Fruit fly (Drosophila melanogaster) whole organism, embryonic: ENCODE results near the gene Bet1.
A peak's percentile ranks its signal among the peaks of the same experiment; 100 is the strongest.

ENCODE experiments used
- Antp ChIP-seq: fragments of 200-800 bp; sonication (Bioruptor generic); optimal IDR thresholded peaks from 3 replicates; lab custom pipeline; 2016; ENCODE audit warnings: missing biosample characterization, missing genetic modification characterization
- Atf6 ChIP-seq: fragments of 200-800 bp; sonication (Bioruptor generic); IDR thresholded peaks from 2 replicates; pipeline ENCODE4 v1.3.6; 2022; ENCODE audit warnings: missing biosample characterization, missing genetic modification characterization
- BtbVII ChIP-seq: fragments of 200-800 bp; sonication (Bioruptor generic); optimal IDR thresholded peaks from 3 replicates; lab custom pipeline; 2017; ENCODE audit warnings: missing biosample characterization, mild to moderate bottlenecking, missing genetic modification characterization
- CG10366 ChIP-seq: fragments of 200-800 bp; sonication (Bioruptor generic); IDR thresholded peaks from 2 replicates; pipeline ENCODE4 v1.3.6; 2022; ENCODE audit warnings: missing biosample characterization, missing genetic modification characterization
- CG10462 ChIP-seq: fragments of 200-800 bp; sonication (Bioruptor generic); optimal IDR thresholded peaks from 2 replicates; lab custom pipeline; 2016; ENCODE audit warnings: missing biosample characterization, missing genetic modification characterization
- CG12236 ChIP-seq: fragments of 200-800 bp; sonication (Bioruptor generic); optimal IDR thresholded peaks from 2 replicates; lab custom pipeline; 2016; ENCODE audit warnings: missing biosample characterization, missing genetic modification characterization
- CG13296 ChIP-seq: fragments of 200-800 bp; sonication (Bioruptor generic); optimal IDR thresholded peaks from 3 replicates; lab custom pipeline; 2018; ENCODE audit warnings: missing biosample characterization, mild to moderate bottlenecking, missing genetic modification characterization
- CG13624 ChIP-seq: fragments of 200-800 bp; sonication (Bioruptor generic); optimal IDR thresholded peaks from 2 replicates; lab custom pipeline; 2016; ENCODE audit warnings: missing biosample characterization, missing genetic modification characterization
- CG14710 ChIP-seq: fragments of 200-800 bp; sonication (Bioruptor generic); optimal IDR thresholded peaks from 3 replicates; lab custom pipeline; 2019; ENCODE audit warnings: missing biosample characterization, mild to moderate bottlenecking, missing genetic modification characterization, moderate library complexity
- CG1529 ChIP-seq: fragments of 200-800 bp; sonication (Bioruptor generic); optimal IDR thresholded peaks from 3 replicates; lab custom pipeline; 2018; ENCODE audit warnings: missing biosample characterization, missing genetic modification characterization
- CG1602 ChIP-seq: fragments of 200-800 bp; sonication (Bioruptor generic); optimal IDR thresholded peaks from 3 replicates; lab custom pipeline; 2016; ENCODE audit warnings: missing biosample characterization, missing genetic modification characterization
- CG1792 ChIP-seq: fragments of 200-800 bp; sonication (Bioruptor generic); optimal IDR thresholded peaks from 2 replicates; lab custom pipeline; 2016; ENCODE audit warnings: missing biosample characterization, missing genetic modification characterization
- CG18599 ChIP-seq: fragments of 200-800 bp; sonication (Bioruptor generic); optimal IDR thresholded peaks from 3 replicates; lab custom pipeline; 2017; ENCODE audit warnings: missing biosample characterization, missing genetic modification characterization, mild to moderate bottlenecking, moderate library complexity, missing genetic modification reagents
- CG18764 ChIP-seq: fragments of 200-800 bp; sonication (Bioruptor generic); optimal IDR thresholded peaks from 3 replicates; lab custom pipeline; 2016; ENCODE audit warnings: missing biosample characterization, missing genetic modification characterization
- CG2116 ChIP-seq: fragments of 200-800 bp; sonication (Bioruptor generic); optimal IDR thresholded peaks from 3 replicates; lab custom pipeline; 2018; ENCODE audit warnings: missing biosample characterization, mild to moderate bottlenecking, missing genetic modification characterization
- CG2712 ChIP-seq: fragments of 200-800 bp; optimal IDR thresholded peaks from 3 replicates; lab custom pipeline; 2019; ENCODE audit warnings: missing biosample characterization, mild to moderate bottlenecking, missing genetic modification characterization, moderate library complexity
- CG30403 ChIP-seq: fragments of 200-800 bp; sonication (Bioruptor generic); optimal IDR thresholded peaks from 3 replicates; lab custom pipeline; 2016; ENCODE audit warnings: missing biosample characterization, missing genetic modification characterization
- CG31388 ChIP-seq: fragments of 200-800 bp; sonication (Bioruptor generic); optimal IDR thresholded peaks from 2 replicates; lab custom pipeline; 2016; ENCODE audit warnings: missing biosample characterization, missing genetic modification characterization
- CG3163 ChIP-seq: fragments of 200-800 bp; sonication (Bioruptor generic); optimal IDR thresholded peaks from 3 replicates; lab custom pipeline; 2016; ENCODE audit warnings: missing biosample characterization, missing genetic modification characterization
- CG32532 ChIP-seq: fragments of 200-800 bp; sonication (Bioruptor generic); IDR thresholded peaks from 2 replicates; pipeline ENCODE4 v1.3.6; 2022; ENCODE audit warnings: missing biosample characterization, missing genetic modification characterization
- CG33213 ChIP-seq: fragments of 200-800 bp; sonication (Bioruptor generic); optimal IDR thresholded peaks from 3 replicates; lab custom pipeline; 2016; ENCODE audit warnings: missing biosample characterization, missing genetic modification characterization
- CG43689 ChIP-seq: fragments of 200-800 bp; sonication (Bioruptor generic); IDR thresholded peaks from 2 replicates; pipeline ENCODE4 v1.3.6; 2022; ENCODE audit warnings: missing biosample characterization, missing genetic modification characterization
- CG9727 ChIP-seq: fragments of 200-800 bp; sonication (Bioruptor generic); optimal IDR thresholded peaks from 3 replicates; lab custom pipeline; 2017; ENCODE audit warnings: missing biosample characterization, mild to moderate bottlenecking, missing genetic modification characterization
- CG9876 ChIP-seq: fragments of 200-800 bp; sonication (Bioruptor generic); optimal IDR thresholded peaks from 2 replicates; lab custom pipeline; 2016; ENCODE audit warnings: missing biosample characterization, missing genetic modification characterization
- CkIIα-i1 ChIP-seq: fragments of 200-800 bp; sonication (Bioruptor generic); IDR thresholded peaks from 2 replicates; pipeline ENCODE4 v1.3.6; 2022; ENCODE audit warnings: missing biosample characterization, missing genetic modification characterization
- Dbx ChIP-seq: fragments of 200-800 bp; sonication (Bioruptor generic); IDR thresholded peaks from 3 replicates; pipeline ENCODE4 v1.3.6; 2022; ENCODE audit warnings: missing biosample characterization, missing genetic modification characterization
- Hey ChIP-seq: fragments of 200-800 bp; sonication (Bioruptor generic); optimal IDR thresholded peaks from 3 replicates; lab custom pipeline; 2018; ENCODE audit warnings: missing biosample characterization, mild to moderate bottlenecking, missing genetic modification characterization
- Jarid2 ChIP-seq: fragments of 200-800 bp; sonication (Bioruptor generic); optimal IDR thresholded peaks from 3 replicates; lab custom pipeline; 2017; ENCODE audit warnings: mild to moderate bottlenecking, missing biosample characterization, missing genetic modification reagents, missing genetic modification characterization
- MESR4 ChIP-seq: fragments of 200-800 bp; sonication (Bioruptor generic); optimal IDR thresholded peaks from 2 replicates; lab custom pipeline; 2018; ENCODE audit warnings: missing biosample characterization, mild to moderate bottlenecking, missing genetic modification characterization, moderate library complexity
- Mrtf ChIP-seq: fragments of 200-800 bp; sonication (Bioruptor generic); IDR thresholded peaks from 3 replicates; pipeline ENCODE4 v1.3.6; 2022; ENCODE audit warnings: missing biosample characterization, missing genetic modification characterization
- Myb ChIP-seq: fragments of 200-800 bp; sonication (Bioruptor generic); optimal IDR thresholded peaks from 2 replicates; lab custom pipeline; 2016; ENCODE audit warnings: missing biosample characterization, missing genetic modification characterization
- Neu2 ChIP-seq: fragments of 200-800 bp; sonication (Bioruptor generic); optimal IDR thresholded peaks from 3 replicates; lab custom pipeline; 2016; ENCODE audit warnings: missing biosample characterization, missing genetic modification characterization, borderline replicate concordance
- Rx ChIP-seq: fragments of 200-800 bp; sonication (Bioruptor generic); IDR thresholded peaks from 2 replicates; pipeline ENCODE4 v1.3.6; 2022; ENCODE audit warnings: missing biosample characterization, missing genetic modification characterization
- Scr ChIP-seq: fragments of 200-800 bp; sonication (Bioruptor generic); IDR thresholded peaks from 2 replicates; pipeline ENCODE4 v1.3.6; 2022; ENCODE audit warnings: missing biosample characterization, missing genetic modification characterization; ENCODE audit not compliant: partially characterized antibody
- Stat92E ChIP-seq, 3 experiments: fragments of >200 bp in 2 of 3; fragments of 200-800 bp in 1 of 3; sonication (Bioruptor generic) in 1 of 3; optimal IDR thresholded peaks; 2 replicates each; lab custom pipeline; 2017 to 2019; ENCODE audit warnings: missing biosample characterization in 3 of 3, missing genetic modification characterization in 3 of 3, mild to moderate bottlenecking in 1 of 3, moderate library complexity in 1 of 3
- Usf ChIP-seq: fragments of 200-800 bp; sonication (Bioruptor generic); optimal IDR thresholded peaks from 2 replicates; lab custom pipeline; 2017; ENCODE audit warnings: missing genotype, missing biosample characterization, missing genetic modification characterization
- ap ChIP-seq: fragments of 200-800 bp; sonication (Bioruptor generic); IDR thresholded peaks from 2 replicates; pipeline ENCODE4 v1.3.6; 2022; ENCODE audit warnings: missing biosample characterization, missing genetic modification characterization
- ara ChIP-seq: fragments of 200-800 bp; sonication (Bioruptor generic); IDR thresholded peaks from 2 replicates; pipeline ENCODE4 v1.3.6; 2022; ENCODE audit warnings: missing biosample characterization, missing genetic modification characterization
- cg ChIP-seq: fragments of 200-800 bp; sonication (Bioruptor generic); optimal IDR thresholded peaks from 3 replicates; lab custom pipeline; 2019; ENCODE audit warnings: missing biosample characterization, mild to moderate bottlenecking, missing genetic modification characterization, moderate library complexity
- dmrt11E ChIP-seq: fragments of 200-800 bp; sonication (Bioruptor generic); optimal IDR thresholded peaks from 3 replicates; lab custom pipeline; 2018; ENCODE audit warnings: missing biosample characterization, mild to moderate bottlenecking, missing genetic modification characterization, moderate library complexity
- emc ChIP-seq: fragments of 200-800 bp; sonication (Bioruptor generic); optimal IDR thresholded peaks from 2 replicates; lab custom pipeline; 2016; ENCODE audit warnings: missing biosample characterization, missing genetic modification characterization
- ems ChIP-seq: fragments of 200-800 bp; sonication (Bioruptor generic); optimal IDR thresholded peaks from 3 replicates; lab custom pipeline; 2016; ENCODE audit warnings: missing biosample characterization, missing genetic modification characterization
- esg ChIP-seq: fragments of 200-800 bp; sonication (Bioruptor generic); conservative IDR thresholded peaks from 2 replicates; pipeline ENCODE4 v1.3.6; 2022; ENCODE audit warnings: missing biosample characterization, missing genetic modification characterization
- fd102C ChIP-seq: fragments of 200-800 bp; sonication (Bioruptor generic); optimal IDR thresholded peaks from 2 replicates; lab custom pipeline; 2018; ENCODE audit warnings: missing biosample characterization, mild to moderate bottlenecking, missing genetic modification characterization, moderate library complexity
- gem ChIP-seq: fragments of 200-800 bp; sonication (Bioruptor generic); optimal IDR thresholded peaks from 2 replicates; lab custom pipeline; 2019; ENCODE audit warnings: missing biosample characterization, mild to moderate bottlenecking, missing genetic modification characterization, moderate library complexity
- grau ChIP-seq: fragments of 200-800 bp; optimal IDR thresholded peaks from 3 replicates; lab custom pipeline; 2019; ENCODE audit warnings: missing biosample characterization, mild to moderate bottlenecking, missing genetic modification characterization, moderate library complexity
- nerfin-1 ChIP-seq: fragments of 200-800 bp; sonication (Bioruptor generic); optimal IDR thresholded peaks from 3 replicates; lab custom pipeline; 2019; ENCODE audit warnings: missing biosample characterization, mild to moderate bottlenecking, missing genetic modification characterization, moderate library complexity
- salm ChIP-seq: fragments of 200-800 bp; sonication (Bioruptor generic); optimal IDR thresholded peaks from 2 replicates; lab custom pipeline; 2018; ENCODE audit warnings: missing biosample characterization, mild to moderate bottlenecking, missing genetic modification characterization
- ssp ChIP-seq: fragments of 200-800 bp; sonication (Bioruptor generic); IDR thresholded peaks from 2 replicates; pipeline ENCODE4 v1.3.6; 2022; ENCODE audit warnings: missing biosample characterization, missing genetic modification characterization

The Bet1 gene

dm6 chr3L:19254715-19255428 is 6.3 kb upstream of the Bet1 start, which contains the start of the genes mRpL21 and rept (continued):
- peak; percentile 72 for TF ChIP-seq Myb (GFP tag; lab: Kevin White, UChicago)
- peak; percentile 47 for TF ChIP-seq CG13296 (GFP tag; lab: Kevin White, UChicago)
- peak; percentile 17 for TF ChIP-seq ems
- no peak; the same call in 1 of the 2 replicates for TF ChIP-seq esg (GFP tag; lab: Robert Waterston, UW)
- TF ChIP-seq Jarid2 (GFP tag; lab: Kevin White, UChicago) = no peak
- TF ChIP-seq ssp (GFP tag; lab: Robert Waterston, UW) = no peak
- TF ChIP-seq CG18599 (GFP tag; lab: Kevin White, UChicago) = peak; percentile 59
- peak; percentile 65 for TF ChIP-seq CG2116
- TF ChIP-seq CG1602 = no peak
- no peak for TF ChIP-seq CG31388 (GFP tag; lab: Kevin White, UChicago)
- TF ChIP-seq Neu2 = no peak
- peak; percentile 36 for TF ChIP-seq CG18764 (GFP tag; lab: Kevin White, UChicago)
- no peak for TF ChIP-seq CkIIα-i1 (GFP tag; lab: Robert Waterston, UW)
- TF ChIP-seq salm (tag; lab: Kevin White, UChicago) = no peak
- no peak for TF ChIP-seq emc (GFP tag; lab: Kevin White, UChicago)
- TF ChIP-seq Rx (GFP tag; lab: Robert Waterston, UW) = 0 out of 2 replicates have a peak, but pooled peaks have one; percentile 10
- TF ChIP-seq Stat92E (GFP tag; optimal IDR thresholded peaks at IDR 0.05; lab: Kevin White, UChicago) = peak in 1 of 3 experiments; percentile 17
- no peak for TF ChIP-seq ap (GFP tag; lab: Robert Waterston, UW)
- TF ChIP-seq Atf6 (GFP tag; lab: Robert Waterston, UW) = peak; percentile 51; the same call in 1 of the 2 replicates
- peak; percentile 63 for TF ChIP-seq grau (tag; lab: Kevin White, UChicago)
- peak; percentile 16 for TF ChIP-seq Antp
- no peak for TF ChIP-seq CG12236 (GFP tag; lab: Kevin White, UChicago)
- peak; percentile 46 for TF ChIP-seq CG9727 (GFP tag; lab: Kevin White, UChicago)
- peak; percentile 32 for TF ChIP-seq CG9876 (GFP tag; lab: Kevin White, UChicago)
- peak; percentile 64 for TF ChIP-seq CG14710 (tag; lab: Kevin White, UChicago)
- no peak for TF ChIP-seq Hey (tag; lab: Kevin White, UChicago)
- no peak for TF ChIP-seq fd102C (GFP tag; lab: Kevin White, UChicago)
- TF ChIP-seq Mrtf (GFP tag; lab: Robert Waterston, UW) = peak; percentile 32; the same call in 1 of the 3 replicates
- TF ChIP-seq CG2712 (tag; lab: Kevin White, UChicago) = peak; percentile 35
- no peak for TF ChIP-seq Scr (GFP tag; lab: Robert Waterston, UW)
- no peak for TF ChIP-seq CG1529 (GFP tag; lab: Kevin White, UChicago)
- no peak for TF ChIP-seq dmrt11E (tag; lab: Kevin White, UChicago)
- TF ChIP-seq CG30403 (GFP tag; lab: Kevin White, UChicago) = peak; percentile 79
- no peak for TF ChIP-seq Usf (GFP tag; lab: Kevin White, UChicago)
- peak; percentile 53 for TF ChIP-seq CG3163
- peak; percentile 39; the same call in 1 of the 2 replicates for TF ChIP-seq CG10366 (GFP tag; lab: Robert Waterston, UW)
- TF ChIP-seq gem (tag; lab: Kevin White, UChicago) = peak; percentile 48
- TF ChIP-seq ara (GFP tag; lab: Robert Waterston, UW) = no peak; the same call in 1 of the 2 replicates
- TF ChIP-seq CG10462 = peak; percentile 53
- TF ChIP-seq CG43689 (GFP tag; lab: Robert Waterston, UW) = no peak
- peak; percentile 34 for TF ChIP-seq MESR4 (GFP tag; lab: Kevin White, UChicago)
- peak; percentile 78 for TF ChIP-seq CG13624
- peak; percentile 7 for TF ChIP-seq BtbVII
- peak; percentile 36 for TF ChIP-seq nerfin-1 (tag; lab: Kevin White, UChicago)
- TF ChIP-seq CG33213 = peak; percentile 22
- peak; percentile 32 for TF ChIP-seq CG1792
- TF ChIP-seq CG32532 (GFP tag; lab: Robert Waterston, UW) = peak; percentile 42
- peak; percentile 59 for TF ChIP-seq Dbx (GFP tag; lab: Robert Waterston, UW)
- TF ChIP-seq cg (GFP tag; lab: Kevin White, UChicago) = no peak
